Worm (Caenorhabditis elegans): ENCODE results near the gene Y37D8A.3.

- TF ChIP-seq flt-1 (GFP tag; IDR thresholded peaks at IDR 0.05) (no peak), tbx-11 (GFP tag; IDR thresholded peaks at IDR 0.05) (no peak), B0310.2 (tag; optimal IDR thresholded peaks at IDR 0.05) (no peak), F13C5.2 (tag; optimal IDR thresholded peaks at IDR 0.05) (no peak), ama-1 (optimal IDR thresholded peaks at IDR 0.05) (no peak)
Observed at ce11 chrIII:12848981-12849589, 19.9 kb downstream of the Y37D8A.3 start.

Data from whole organism, early embryonic.